Fruit fly (Drosophila melanogaster): ENCODE data around the gene Cpr76Ba.
A peak's percentile ranks its signal among the peaks of the same experiment; 100 is the strongest.

Cpr76Ba gene

DNA sequence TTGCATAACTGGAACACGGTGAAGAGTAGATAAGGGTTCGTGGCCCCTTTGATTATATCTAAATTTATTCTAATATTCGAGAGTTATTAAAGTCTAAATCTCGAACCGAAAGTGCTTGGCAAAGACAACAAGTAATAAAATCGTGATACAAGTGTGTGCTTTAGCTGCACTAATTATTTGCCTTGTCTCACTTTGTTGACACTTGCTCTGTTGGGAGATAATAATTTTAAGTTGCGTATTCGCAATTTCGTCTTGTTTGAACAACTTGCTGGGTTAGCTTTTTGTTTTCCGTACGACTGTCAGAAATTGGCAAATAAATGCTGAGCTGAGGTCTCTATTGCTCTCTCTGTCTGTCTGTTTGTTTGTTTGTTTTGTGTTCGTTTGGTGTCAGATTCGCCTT is 13.4 kb downstream of the Cpr76Ba start:
- TF ChIP-seq CG8301 (tag; optimal IDR thresholded peaks at IDR 0.05) (no peak), CG32121 (GFP tag; IDR thresholded peaks at IDR 0.05) (no peak)

dm6 chr3L:19503770-19504169 is 14.4 kb downstream of the Cpr76Ba start, which contains the start of gene CG9452:
CG9452 (minus strand) TSS chr3L:19503870.
- no peak for TF ChIP-seq gl (tag; optimal IDR thresholded peaks at IDR 0.05)
- no peak for TF ChIP-seq D1 (tag; optimal IDR thresholded peaks at IDR 0.05)
- TF ChIP-seq Pif1B (GFP tag; optimal IDR thresholded peaks at IDR 0.05): no peak
- TF ChIP-seq CG17806 (tag; optimal IDR thresholded peaks at IDR 0.05): no peak
- no peak for TF ChIP-seq Snoo (tag; optimal IDR thresholded peaks at IDR 0.05)
- no peak for TF ChIP-seq fd96Ca (GFP tag; IDR thresholded peaks at IDR 0.05)

dm6 chr3L:19500698-19501097 is 17.4 kb downstream of the Cpr76Ba start, which contains the start of gene CG9451:
CG9451 (minus strand) TSS chr3L:19500798.
- TF ChIP-seq CG4496 (GFP tag; IDR thresholded peaks at IDR 0.05): no peak
- no peak for TF ChIP-seq EcR (GFP tag; optimal IDR thresholded peaks at IDR 0.05)
- no peak for TF ChIP-seq Pif1B (GFP tag; optimal IDR thresholded peaks at IDR 0.05)
- no peak for TF ChIP-seq CG8159 (tag; optimal IDR thresholded peaks at IDR 0.05)
- no peak for TF ChIP-seq CG10348 (GFP tag; IDR thresholded peaks at IDR 0.05)
- no peak for TF ChIP-seq CG13204 (GFP tag; optimal IDR thresholded peaks at IDR 0.05)

DNA sequence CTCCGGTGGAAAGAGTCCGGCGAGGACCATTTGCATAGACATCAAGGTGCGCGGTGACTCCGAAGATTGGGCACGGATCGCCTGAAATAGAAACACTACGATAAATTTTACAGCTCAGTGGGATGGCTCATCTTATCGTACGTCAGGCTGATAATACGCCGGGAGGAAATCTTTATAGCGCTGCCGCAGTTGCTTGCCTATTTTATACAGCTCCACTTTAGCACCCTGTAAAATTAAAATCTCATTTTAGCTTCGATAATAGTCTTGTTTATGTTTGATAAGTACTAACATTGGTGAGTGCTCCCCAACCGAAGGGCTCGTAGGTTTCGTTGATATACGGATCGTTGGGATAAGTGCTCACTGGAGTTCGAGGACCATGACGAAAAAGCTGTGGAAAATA is 18.8 kb downstream of the Cpr76Ba start:
- TF ChIP-seq fd96Ca (GFP tag; IDR thresholded peaks at IDR 0.05) (no peak), D1 (tag; optimal IDR thresholded peaks at IDR 0.05) (no peak)

dm6 chr3L:19497623-19498022 is 20.5 kb downstream of the Cpr76Ba start, which contains the start of gene CG9449:
CG9449 (minus strand) TSS chr3L:19497723.
- no peak for TF ChIP-seq CG17806 (tag; optimal IDR thresholded peaks at IDR 0.05)
- no peak for TF ChIP-seq CG9948 (tag; optimal IDR thresholded peaks at IDR 0.05)
- no peak for TF ChIP-seq CG14655 (GFP tag; optimal IDR thresholded peaks at IDR 0.05)
- TF ChIP-seq gl (tag; optimal IDR thresholded peaks at IDR 0.05): no peak
- TF ChIP-seq rn (GFP tag; IDR thresholded peaks at IDR 0.05): no peak
- TF ChIP-seq Pif1B (GFP tag; optimal IDR thresholded peaks at IDR 0.05): no peak
- TF ChIP-seq CG8159 (tag; optimal IDR thresholded peaks at IDR 0.05): no peak
- TF ChIP-seq EcR (GFP tag; optimal IDR thresholded peaks at IDR 0.05): no peak
- no peak for TF ChIP-seq CG8301 (tag; optimal IDR thresholded peaks at IDR 0.05)

DNA sequence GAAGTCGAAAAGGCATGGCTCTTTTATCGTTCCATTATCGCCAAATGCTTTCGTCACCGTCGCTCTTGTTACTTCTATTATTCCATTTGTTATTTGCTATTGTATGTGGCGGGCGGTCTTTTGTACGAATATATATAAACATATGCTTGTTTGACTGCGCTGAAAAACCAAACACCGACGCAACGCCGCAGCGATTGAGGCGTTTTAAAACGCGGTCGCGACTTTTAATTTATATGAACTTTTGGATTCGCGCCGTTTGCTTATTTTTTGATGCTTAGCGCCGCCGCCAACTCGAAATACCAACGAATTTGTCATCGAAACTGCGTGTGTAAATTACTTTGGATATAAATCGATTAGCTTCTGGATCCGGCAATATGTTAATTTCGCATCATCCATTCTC is 21.0 kb downstream of the Cpr76Ba start:
- TF ChIP-seq CG9948 (tag; optimal IDR thresholded peaks at IDR 0.05) (no peak), CG12605 (GFP tag; IDR thresholded peaks at IDR 0.05) (no peak), CG4496 (GFP tag; IDR thresholded peaks at IDR 0.05) (no peak), Pif1A (GFP tag; optimal IDR thresholded peaks at IDR 0.05) (no peak), CG8159 (tag; optimal IDR thresholded peaks at IDR 0.05) (no peak), CG14655 (GFP tag; optimal IDR thresholded peaks at IDR 0.05) (no peak), Pif1B (GFP tag; optimal IDR thresholded peaks at IDR 0.05) (no peak), CG32121 (GFP tag; IDR thresholded peaks at IDR 0.05) (no peak), Snoo (tag; optimal IDR thresholded peaks at IDR 0.05) (no peak), gl (tag; optimal IDR thresholded peaks at IDR 0.05) (no peak), CG17806 (tag; optimal IDR thresholded peaks at IDR 0.05) (no peak)

- TF ChIP-seq CG13204 (GFP tag; optimal IDR thresholded peaks at IDR 0.05) (peak; percentile 6), CG8301 (tag; optimal IDR thresholded peaks at IDR 0.05) (no peak), CG12605 (GFP tag; IDR thresholded peaks at IDR 0.05) (no peak), CG14655 (GFP tag; optimal IDR thresholded peaks at IDR 0.05) (peak; percentile 8), CG4496 (GFP tag; IDR thresholded peaks at IDR 0.05) (0 out of 3 replicates have a peak, but pooled peaks have one; percentile 11), EcR (GFP tag; optimal IDR thresholded peaks at IDR 0.05) (no peak), gl (tag; optimal IDR thresholded peaks at IDR 0.05) (no peak)
Observed at dm6 chr3L:19496600-19496999, 21.5 kb downstream of the Cpr76Ba start.

DNA sequence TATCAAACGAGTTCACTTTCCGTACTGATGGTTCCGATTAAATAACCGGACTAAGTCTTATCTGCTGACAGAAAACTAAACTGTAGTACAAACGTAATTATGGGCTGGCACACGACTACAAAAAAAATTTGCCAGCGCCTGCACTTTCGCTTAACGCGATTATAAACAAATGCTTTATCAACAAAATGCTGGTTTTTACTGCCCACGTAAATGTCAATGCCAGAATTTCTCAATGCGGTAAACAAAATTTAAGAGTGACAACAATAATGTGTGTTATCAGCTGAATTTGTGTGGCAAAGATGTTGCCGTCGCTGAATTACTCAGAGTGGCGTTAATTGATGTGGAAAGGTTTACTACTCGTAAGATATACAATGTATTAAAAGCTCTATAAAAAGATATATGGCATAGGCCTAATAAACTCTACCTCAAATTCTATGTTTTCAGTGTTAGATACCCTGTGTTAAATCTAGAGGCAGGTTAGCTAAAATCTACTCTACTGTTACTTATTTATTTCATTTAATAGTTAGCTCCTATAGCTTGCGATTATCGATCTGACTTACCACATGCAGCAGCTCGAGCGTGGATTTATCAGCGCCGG is 22.0 kb downstream of the Cpr76Ba start:
- TF ChIP-seq CG9948 (tag; optimal IDR thresholded peaks at IDR 0.05) (no peak), Pif1B (GFP tag; optimal IDR thresholded peaks at IDR 0.05) (no peak), Ets98B (GFP tag; IDR thresholded peaks at IDR 0.05) (no peak), CG4496 (GFP tag; IDR thresholded peaks at IDR 0.05) (no peak), CG17806 (tag; optimal IDR thresholded peaks at IDR 0.05) (no peak), CG14655 (GFP tag; optimal IDR thresholded peaks at IDR 0.05) (no peak), CG10348 (GFP tag; IDR thresholded peaks at IDR 0.05) (no peak), Snoo (tag; optimal IDR thresholded peaks at IDR 0.05) (no peak), CG8301 (tag; optimal IDR thresholded peaks at IDR 0.05) (no peak), fd96Ca (GFP tag; IDR thresholded peaks at IDR 0.05) (no peak), CG34367 (tag; optimal IDR thresholded peaks at IDR 0.05) (no peak), EcR (GFP tag; optimal IDR thresholded peaks at IDR 0.05) (no peak), CG13204 (GFP tag; optimal IDR thresholded peaks at IDR 0.05) (no peak), CG32121 (GFP tag; IDR thresholded peaks at IDR 0.05) (no peak), rn (GFP tag; IDR thresholded peaks at IDR 0.05) (no peak), gl (tag; optimal IDR thresholded peaks at IDR 0.05) (no peak), CG8159 (tag; optimal IDR thresholded peaks at IDR 0.05) (no peak), CG15710 (tag; optimal IDR thresholded peaks at IDR 0.05) (no peak), CG12605 (GFP tag; IDR thresholded peaks at IDR 0.05) (no peak), Pif1A (GFP tag; optimal IDR thresholded peaks at IDR 0.05) (no peak)
